Worm (Caenorhabditis elegans) whole organism, L3 larva: ENCODE measurements around the gene idpp-3.

Source experiments
- elt-3 ChIP-seq, 3 experiments: fragments of 150-350 bp in 1 of 3; sonication (generic microtip) in 2 of 3; optimal IDR thresholded peaks; 2 replicates in 2 of 3; 4 replicates in 1 of 3; lab custom pipeline; 2014 to 2017; ENCODE audit warnings: missing biosample characterization in 3 of 3, missing genetic modification characterization in 3 of 3
- mdl-1 ChIP-seq: fragments of 150-350 bp; optimal IDR thresholded peaks from 2 replicates; lab custom pipeline; 2014; ENCODE audit warnings: missing biosample characterization, missing genetic modification characterization
- nhr-11 ChIP-seq: fragments of 150-350 bp; optimal IDR thresholded peaks from 2 replicates; lab custom pipeline; 2014; ENCODE audit warnings: missing biosample characterization, missing genetic modification characterization
- pha-4 ChIP-seq: fragments of 150-350 bp; optimal IDR thresholded peaks from 2 replicates; lab custom pipeline; 2014; ENCODE audit warnings: missing biosample characterization, missing genetic modification reagents, missing genetic modification characterization
- ztf-4 ChIP-seq: fragments of 150-350 bp; optimal IDR thresholded peaks from 2 replicates; lab custom pipeline; 2014; ENCODE audit warnings: missing biosample characterization, missing genetic modification characterization

DNA sequence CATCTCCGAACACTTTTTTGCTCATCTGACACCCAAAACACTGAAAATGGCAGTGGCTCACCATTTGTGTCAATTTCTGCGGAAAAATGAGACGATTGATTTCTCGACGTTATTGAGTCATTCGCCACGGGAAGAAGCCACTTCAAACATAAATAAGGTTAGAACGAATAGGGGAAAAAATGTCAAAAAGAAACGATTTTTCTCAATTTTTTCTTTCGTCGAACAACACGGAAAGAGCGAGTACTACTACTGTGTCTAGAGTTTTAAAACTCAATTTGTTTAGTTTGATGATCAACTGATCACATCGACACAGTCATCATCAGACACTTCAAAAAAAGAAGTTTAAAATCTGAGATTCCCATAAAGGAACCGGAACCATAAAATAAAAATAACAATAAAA is 40.5 kb downstream of the idpp-3 start:
- TF ChIP-seq mdl-1 (tag; lab: Kevin White, UChicago) (no peak), ztf-4 (no peak), pha-4 (tag; lab: Kevin White, UChicago) (no peak), elt-3 (tag; optimal IDR thresholded peaks at IDR 0.05; lab: Kevin White, UChicago) (no peak), nhr-11 (tag; lab: Kevin White, UChicago) (no peak)
